Worm (Caenorhabditis elegans) whole organism, L4 larva: ENCODE results near the gene F11A5.16.

ENCODE experiments used
- D1046.2 ChIP-seq: fragments of 200-800 bp; sonication (Bioruptor generic); IDR thresholded peaks from 2 replicates; pipeline ENCODE4 v1.3.6; 2022; ENCODE audit warnings: missing genetic modification characterization, missing compliant biosample characterization
- F10B5.3 ChIP-seq: sonication (generic microtip); optimal IDR thresholded peaks from 2 replicates; lab custom pipeline; 2016; ENCODE audit warnings: mild to moderate bottlenecking, missing genetic modification characterization, missing compliant biosample characterization
- F37D6.2 ChIP-seq: sonication (generic microtip); optimal IDR thresholded peaks from 2 replicates; lab custom pipeline; 2016; ENCODE audit warnings: mild to moderate bottlenecking, missing genetic modification characterization, missing compliant biosample characterization
- T26A8.4 ChIP-seq: fragments of 200-800 bp; sonication (Bioruptor generic); IDR thresholded peaks from 2 replicates; pipeline ENCODE4 v1.3.6; 2022; ENCODE audit warnings: missing genetic modification characterization, missing compliant biosample characterization
- Y105C5A.15 ChIP-seq: fragments of 200-800 bp; sonication (Bioruptor generic); IDR thresholded peaks from 2 replicates; pipeline ENCODE4 v1.3.6; 2022; ENCODE audit warnings: missing genetic modification characterization, missing compliant biosample characterization
- Y48G9A.11 ChIP-seq: fragments of 200-800 bp; sonication (Bioruptor generic); IDR thresholded peaks from 2 replicates; pipeline ENCODE4 v1.3.6; 2022; ENCODE audit warnings: missing genetic modification reagents, missing genetic modification characterization, missing compliant biosample characterization
- ZK546.5 ChIP-seq, 2 experiments: sonication (generic microtip); optimal IDR thresholded peaks; 2 replicates each; lab custom pipeline; 2017; ENCODE audit warnings: missing biosample characterization in 2 of 2, missing genetic modification characterization in 2 of 2
- aly-2 ChIP-seq: sonication (generic microtip); optimal IDR thresholded peaks from 2 replicates; lab custom pipeline; 2018; ENCODE audit warnings: missing biosample characterization, missing genetic modification characterization
- ama-1 ChIP-seq: fragments of 150-350 bp; optimal IDR thresholded peaks from 2 replicates; lab custom pipeline; 2014; ENCODE audit warnings: inconsistent platforms, mixed read lengths
- attf-4 ChIP-seq: sonication (generic microtip); optimal IDR thresholded peaks from 3 replicates; lab custom pipeline; 2017; ENCODE audit warnings: missing biosample characterization, missing genetic modification characterization
- ceh-32 ChIP-seq: sonication (generic microtip); optimal IDR thresholded peaks from 2 replicates; lab custom pipeline; 2016; ENCODE audit warnings: mild to moderate bottlenecking, missing genetic modification characterization, missing compliant biosample characterization; ENCODE audit not compliant: poor library complexity
- ceh-82 ChIP-seq: sonication (generic microtip); optimal IDR thresholded peaks from 2 replicates; lab custom pipeline; 2017; ENCODE audit warnings: missing biosample characterization, missing genetic modification characterization
- daf-19 ChIP-seq: fragments of 200-800 bp; sonication (Bioruptor generic); conservative IDR thresholded peaks from 2 replicates; pipeline ENCODE4 v1.3.6; 2022; ENCODE audit warnings: missing genetic modification characterization, missing compliant biosample characterization
- daf-8 ChIP-seq: fragments of 200-800 bp; sonication (Bioruptor generic); IDR thresholded peaks from 2 replicates; pipeline ENCODE4 v1.3.6; 2022; ENCODE audit warnings: missing genetic modification characterization, missing compliant biosample characterization
- dmd-6 ChIP-seq: fragments of 200-800 bp; sonication (Bioruptor generic); IDR thresholded peaks from 2 replicates; pipeline ENCODE4 v1.3.6; 2022; ENCODE audit warnings: missing genetic modification reagents, missing genetic modification characterization, missing compliant biosample characterization
- dmd-8 ChIP-seq: fragments of 200-800 bp; sonication (Bioruptor generic); IDR thresholded peaks from 2 replicates; pipeline ENCODE4 v1.3.6; 2022; ENCODE audit warnings: missing genetic modification characterization, missing compliant biosample characterization
- dve-1 ChIP-seq: sonication (generic microtip); optimal IDR thresholded peaks from 2 replicates; lab custom pipeline; 2017; ENCODE audit warnings: antibody characterized with exemption, mild to moderate bottlenecking, missing genetic modification characterization, missing compliant biosample characterization; ENCODE audit not compliant: insufficient read depth
- fkh-10 ChIP-seq: fragments of 150-350 bp; optimal IDR thresholded peaks from 2 replicates; lab custom pipeline; 2014; ENCODE audit warnings: missing biosample characterization, missing genetic modification reagents, missing genetic modification characterization
- fos-1 ChIP-seq: fragments of 150-350 bp; optimal IDR thresholded peaks from 2 replicates; lab custom pipeline; 2014; ENCODE audit warnings: missing biosample characterization, missing genetic modification characterization
- gei-8 ChIP-seq: fragments of 200-800 bp; sonication (Bioruptor generic); optimal IDR thresholded peaks from 2 replicates; lab custom pipeline; 2018; ENCODE audit warnings: mild to moderate bottlenecking, missing genetic modification characterization, missing compliant biosample characterization
- hlh-11 ChIP-seq: fragments of 200-800 bp; sonication (Bioruptor generic); optimal IDR thresholded peaks from 2 replicates; lab custom pipeline; 2018; ENCODE audit warnings: mild to moderate bottlenecking, missing genetic modification characterization, missing compliant biosample characterization
- hlh-30 ChIP-seq: sonication (generic microtip); optimal IDR thresholded peaks from 2 replicates; lab custom pipeline; 2017; ENCODE audit warnings: antibody characterized with exemption, mild to moderate bottlenecking, missing genetic modification characterization, missing compliant biosample characterization; ENCODE audit not compliant: insufficient read depth
- lin-29 ChIP-seq: fragments of 200-800 bp; sonication (Bioruptor generic); IDR thresholded peaks from 2 replicates; pipeline ENCODE4 v1.3.6; 2022; ENCODE audit warnings: missing genetic modification reagents, missing genetic modification characterization, missing compliant biosample characterization
- madf-5 ChIP-seq, 2 experiments: fragments of 200-800 bp; sonication (Bioruptor generic); IDR thresholded peaks; 2 replicates each; pipeline ENCODE4 v1.3.6; 2022; ENCODE audit warnings: missing compliant biosample characterization in 2 of 2, missing genetic modification characterization in 2 of 2
- madf-9 ChIP-seq: fragments of 200-800 bp; sonication (Bioruptor generic); conservative IDR thresholded peaks from 2 replicates; pipeline ENCODE4 v1.3.6; 2022; ENCODE audit warnings: missing genetic modification reagents, missing genetic modification characterization, missing compliant biosample characterization
- mdt-29 ChIP-seq: fragments of 200-800 bp; sonication (Bioruptor generic); IDR thresholded peaks from 2 replicates; pipeline ENCODE4 v1.3.6; 2022; ENCODE audit warnings: missing genetic modification reagents, missing genetic modification characterization, missing compliant biosample characterization
- mxl-3 ChIP-seq: fragments of 200-800 bp; sonication (Bioruptor generic); optimal IDR thresholded peaks from 2 replicates; lab custom pipeline; 2018; ENCODE audit warnings: mild to moderate bottlenecking, missing genetic modification characterization, missing compliant biosample characterization
- nhr-10 ChIP-seq: fragments of 150-350 bp; optimal IDR thresholded peaks from 2 replicates; lab custom pipeline; 2014; ENCODE audit warnings: missing biosample characterization, missing genetic modification characterization
- nhr-102 ChIP-seq: sonication (generic microtip); optimal IDR thresholded peaks from 2 replicates; lab custom pipeline; 2016; ENCODE audit warnings: mild to moderate bottlenecking, missing genetic modification characterization, moderate library complexity, missing compliant biosample characterization
- nhr-11 ChIP-seq: fragments of 150-350 bp; optimal IDR thresholded peaks from 2 replicates; lab custom pipeline; 2014; ENCODE audit warnings: missing biosample characterization, missing genetic modification characterization
- nhr-237 ChIP-seq: sonication (generic microtip); optimal IDR thresholded peaks from 2 replicates; lab custom pipeline; 2017; ENCODE audit warnings: missing biosample characterization, missing genetic modification characterization
- nhr-6 ChIP-seq: fragments of 150-350 bp; optimal IDR thresholded peaks from 2 replicates; lab custom pipeline; 2014; ENCODE audit warnings: missing biosample characterization, missing genetic modification characterization
- php-3 ChIP-seq: fragments of 200-800 bp; sonication (Bioruptor generic); IDR thresholded peaks from 2 replicates; pipeline ENCODE4 v1.3.6; 2022; ENCODE audit warnings: missing genetic modification reagents, missing genetic modification characterization, missing compliant biosample characterization
- pqm-1 ChIP-seq: sonication (generic microtip); optimal IDR thresholded peaks from 2 replicates; lab custom pipeline; 2017; ENCODE audit warnings: missing biosample characterization, missing genetic modification characterization
- rbr-2 ChIP-seq: sonication (generic microtip); optimal IDR thresholded peaks from 2 replicates; lab custom pipeline; 2016; ENCODE audit warnings: missing genotype, missing genetic modification characterization, missing compliant biosample characterization
- tag-97 ChIP-seq: fragments of 200-800 bp; sonication (Bioruptor generic); IDR thresholded peaks from 2 replicates; pipeline ENCODE4 v1.3.6; 2022; ENCODE audit warnings: missing genetic modification characterization, missing compliant biosample characterization
- unc-62 ChIP-seq, 3 experiments: fragments of 150-350 bp in 1 of 3; sonication (generic microtip); optimal IDR thresholded peaks in 2 of 3; peaks in 1 of 3; 1 replicate in 1 of 3; 2 replicates in 2 of 3; lab custom pipeline; 2014 to 2017; ENCODE audit warnings: missing biosample characterization in 3 of 3, missing genetic modification characterization in 3 of 3, missing genetic modification reagents in 3 of 3, missing genotype in 1 of 3
- vab-7 ChIP-seq: fragments of 200-800 bp; sonication (Bioruptor generic); IDR thresholded peaks from 2 replicates; pipeline ENCODE4 v1.3.6; 2022; ENCODE audit warnings: missing genetic modification reagents, missing genetic modification characterization, missing compliant biosample characterization
- ztf-11 ChIP-seq: fragments of 150-350 bp; optimal IDR thresholded peaks from 2 replicates; lab custom pipeline; 2014; ENCODE audit warnings: missing biosample characterization, missing genetic modification characterization
- ztf-7 ChIP-seq: fragments of 150-350 bp; optimal IDR thresholded peaks from 2 replicates; lab custom pipeline; 2014; ENCODE audit warnings: missing biosample characterization, missing genetic modification characterization

Gene F11A5.16

ce11 chrV:16182110-16182509 lies 28.6 kb upstream of the F11A5.16 start, which contains the start of gene srz-13:
srz-13 (plus strand) TSS chrV:16182410.
- TF ChIP-seq F37D6.2 (no peak), madf-5 (GFP tag; IDR thresholded peaks at IDR 0.05; lab: Robert Waterston, UW) (no peak), nhr-10 (tag; lab: Kevin White, UChicago) (no peak), nhr-6 (tag; lab: Kevin White, UChicago) (no peak), daf-8 (GFP tag; lab: Robert Waterston, UW) (no peak), ceh-82 (tag; lab: Kevin White, UChicago) (no peak), dve-1 (no peak), mxl-3 (GFP tag; lab: Kevin White, UChicago) (no peak), nhr-237 (tag; lab: Kevin White, UChicago) (no peak)

DNA sequence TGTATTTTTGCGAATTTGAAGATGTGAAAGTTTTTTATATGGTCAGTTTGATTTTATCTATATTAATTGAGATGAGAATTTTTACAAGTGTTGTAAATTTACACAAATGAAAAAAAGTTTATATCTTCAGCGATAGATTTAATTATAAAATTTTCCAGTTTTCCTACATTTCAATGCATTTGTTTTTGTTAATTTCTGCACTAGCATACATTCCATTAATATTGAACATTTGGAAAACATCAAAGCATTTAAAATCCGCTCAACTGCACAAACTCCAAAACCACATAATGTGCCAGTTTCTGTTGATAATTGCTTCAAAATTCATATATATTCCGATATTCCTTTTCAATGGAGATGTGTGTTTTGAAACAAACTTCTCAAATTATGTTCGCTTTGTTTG lies 27.8 kb upstream of the F11A5.16 start, which contains the start of gene srh-277:
Gene srh-277 (plus strand): TSS at position 301 of the 400 bp plus-strand sequence.
- TF ChIP-seq aly-2 (tag; lab: Kevin White, UChicago) = no peak
- TF ChIP-seq fkh-10 (GFP tag; lab: Kevin White, UChicago) = no peak
- TF ChIP-seq unc-62 (GFP tag; optimal IDR thresholded peaks at IDR 0.05 in 1 of 2; lab: Kevin White, UChicago) = no peak
- no peak for TF ChIP-seq unc-62 (tag; optimal IDR thresholded peaks at IDR 0.05; lab: Kevin White, UChicago)
- TF ChIP-seq Y48G9A.11 = no peak
- no peak for TF ChIP-seq gei-8 (GFP tag; lab: Kevin White, UChicago)
- no peak for TF ChIP-seq F10B5.3 (tag; lab: Kevin White, UChicago)
- no peak for TF ChIP-seq nhr-11
- no peak for TF ChIP-seq dve-1
- no peak for TF ChIP-seq daf-8 (GFP tag; lab: Robert Waterston, UW)
- TF ChIP-seq ama-1 = no peak
- TF ChIP-seq attf-4 = no peak
- TF ChIP-seq php-3 (GFP tag; lab: Robert Waterston, UW) = no peak
- TF ChIP-seq rbr-2 (tag; lab: Kevin White, UChicago) = no peak
- TF ChIP-seq T26A8.4 (GFP tag; lab: Robert Waterston, UW) = no peak

- TF ChIP-seq pqm-1 (tag; lab: Kevin White, UChicago) = no peak
- TF ChIP-seq fos-1 (tag; lab: Kevin White, UChicago) = no peak
- TF ChIP-seq vab-7 (GFP tag; lab: Robert Waterston, UW) = no peak
- TF ChIP-seq daf-19 (GFP tag; lab: Robert Waterston, UW) = no peak
- no peak for TF ChIP-seq dmd-6 (GFP tag; lab: Robert Waterston, UW)
- no peak for TF ChIP-seq D1046.2 (GFP tag; lab: Robert Waterston, UW)
- no peak for TF ChIP-seq tag-97
- no peak for TF ChIP-seq nhr-102
- no peak for TF ChIP-seq mdt-29 (GFP tag; lab: Robert Waterston, UW)
- TF ChIP-seq nhr-6 (tag; lab: Kevin White, UChicago) = no peak
- no peak for TF ChIP-seq dmd-8 (GFP tag; lab: Robert Waterston, UW)
- no peak for TF ChIP-seq ceh-82 (tag; lab: Kevin White, UChicago)
- TF ChIP-seq ZK546.5 (tag; optimal IDR thresholded peaks at IDR 0.05; lab: Kevin White, UChicago) = no peak
- no peak for TF ChIP-seq hlh-11 (tag; lab: Kevin White, UChicago)
- TF ChIP-seq F37D6.2 = no peak
- TF ChIP-seq lin-29 = no peak
- no peak for TF ChIP-seq nhr-11
Observed at ce11 chrV:16183357-16183756, 27.4 kb upstream of the F11A5.16 start, which contains the start of gene srz-14. srz-14 (plus strand) TSS chrV:16183657.

DNA sequence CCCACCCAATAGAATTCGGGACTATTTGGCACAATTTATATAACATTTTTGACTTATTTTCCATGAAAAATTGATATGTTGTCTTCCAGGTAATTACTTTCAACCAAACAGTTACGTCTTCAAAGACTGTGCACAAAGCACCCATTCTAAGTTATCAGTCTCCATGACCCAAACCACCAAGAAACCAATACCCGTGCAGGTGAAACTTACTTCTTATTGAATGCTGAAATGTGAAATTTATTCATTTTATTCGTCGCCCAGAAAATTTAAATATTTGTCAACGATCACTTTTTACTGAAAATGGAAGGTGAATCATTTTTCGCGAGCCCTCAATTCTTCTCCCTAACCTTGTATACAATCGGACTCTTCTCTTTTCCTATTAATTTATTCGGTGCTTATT lies 20.3 kb upstream of the F11A5.16 start, which contains the start of gene srh-281:
Gene srh-281 (plus strand): TSS at position 301 of the 400 bp plus-strand sequence.
- no peak for TF ChIP-seq ztf-11 (tag; lab: Kevin White, UChicago)
- no peak for TF ChIP-seq hlh-30 (tag; lab: Kevin White, UChicago)
- no peak for TF ChIP-seq ceh-32 (tag; lab: Kevin White, UChicago)
- no peak for TF ChIP-seq madf-9 (GFP tag; lab: Robert Waterston, UW)
- TF ChIP-seq Y105C5A.15 = no peak
- TF ChIP-seq lin-29 = no peak
- TF ChIP-seq ztf-7 (tag; lab: Kevin White, UChicago) = no peak
